Worm (Caenorhabditis elegans): ENCODE data around the gene tag-51.

The tag-51 gene

ce11 chrIII:872373-872772 is 18.4 kb downstream of the tag-51 start, which contains the start of the genes T24C4.3 and clc-20:
Gene T24C4.3 (minus strand): TSS chrIII:872473.
Gene clc-20 (plus strand): TSS chrIII:872583.
- TF ChIP-seq ceh-28 (tag; optimal IDR thresholded peaks at IDR 0.05) (no peak), aha-1 (tag) (peak; percentile 11)

DNA sequence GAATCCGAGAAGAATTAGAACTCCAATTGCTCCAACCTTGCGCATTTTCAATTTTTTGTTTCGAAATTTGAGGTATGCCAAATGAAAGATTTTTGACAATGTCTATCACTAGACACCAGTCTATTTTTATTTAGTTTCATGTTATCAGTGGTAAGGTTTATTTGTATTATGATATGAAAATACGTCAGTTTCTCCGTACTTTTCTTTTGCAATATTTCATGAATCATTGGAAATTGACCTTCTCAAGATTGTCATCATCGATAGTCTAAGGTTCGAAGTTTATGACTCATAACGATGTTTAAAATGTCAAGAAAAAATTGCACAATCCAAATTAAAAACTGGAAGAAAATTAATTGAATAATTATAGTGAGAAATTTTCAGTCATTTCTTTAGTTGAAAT is 19.4 kb downstream of the tag-51 start, which contains the start of gene clc-19:
Gene clc-19, minus strand, starts transcription at position 135 of the 400 bp plus-strand sequence.
- no peak for TF ChIP-seq snpc-1.2 (GFP tag; IDR thresholded peaks at IDR 0.05)
- TF ChIP-seq spr-1 (tag; optimal IDR thresholded peaks at IDR 0.05): no peak
- no peak for TF ChIP-seq F37D6.2 (tag; optimal IDR thresholded peaks at IDR 0.05)
- TF ChIP-seq duxl-1 (tag; optimal IDR thresholded peaks at IDR 0.05; ENCODE audit: poor library complexity): no peak
- TF ChIP-seq daf-12 (tag; optimal IDR thresholded peaks at IDR 0.05): no peak
- no peak for TF ChIP-seq nhr-76 (tag; optimal IDR thresholded peaks at IDR 0.05)
- peak; percentile 35; the same call in 1 of the 2 replicates for TF ChIP-seq dmd-6 (GFP tag; IDR thresholded peaks at IDR 0.05)
- no peak for TF ChIP-seq Y5F2A.4 (GFP tag; optimal IDR thresholded peaks at IDR 0.05)
- no peak for TF ChIP-seq nhr-77 (tag; optimal IDR thresholded peaks at IDR 0.05)
- TF ChIP-seq ceh-20 (GFP tag; IDR thresholded peaks at IDR 0.05): no peak
- no peak for TF ChIP-seq ZK546.5 (tag; optimal IDR thresholded peaks at IDR 0.05)
- peak; percentile 49 for TF ChIP-seq pqm-1 (tag; optimal IDR thresholded peaks at IDR 0.05)
- no peak for TF ChIP-seq lin-1 (GFP tag; IDR thresholded peaks at IDR 0.05)
- no peak for TF ChIP-seq ces-1 (GFP tag; optimal IDR thresholded peaks at IDR 0.05)
- peak; percentile 54 for TF ChIP-seq nhr-6 (tag; optimal IDR thresholded peaks at IDR 0.05)
- no peak for TF ChIP-seq Y48G9A.11 (GFP tag; IDR thresholded peaks at IDR 0.05)
- TF ChIP-seq nhr-111 (GFP tag; optimal IDR thresholded peaks at IDR 0.05): no peak
- TF ChIP-seq nhr-25 (tag; optimal IDR thresholded peaks at IDR 0.05; ENCODE audit: borderline replicate concordance, insufficient read depth): no peak
- TF ChIP-seq daf-16 (GFP tag; optimal IDR thresholded peaks at IDR 0.05): no peak
- TF ChIP-seq daf-16 (tag; optimal IDR thresholded peaks at IDR 0.05): peak; percentile 19
- TF ChIP-seq dpl-1 (GFP tag; optimal IDR thresholded peaks at IDR 0.05): no peak
- TF ChIP-seq dve-1 (tag; optimal IDR thresholded peaks at IDR 0.05; ENCODE audit: insufficient read depth): peak; percentile 31
- TF ChIP-seq jun-1 (tag; optimal IDR thresholded peaks at IDR 0.05): no peak
- TF ChIP-seq unc-62 (GFP tag; optimal IDR thresholded peaks at IDR 0.05 in 1 of 2): no peak
- no peak for TF ChIP-seq unc-62 (tag; optimal IDR thresholded peaks at IDR 0.05)
- TF ChIP-seq T20F7.1 (GFP tag; optimal IDR thresholded peaks at IDR 0.05): no peak

- TF ChIP-seq nhr-48 (tag; optimal IDR thresholded peaks at IDR 0.05) (no peak), hif-1 (tag; optimal IDR thresholded peaks at IDR 0.05) (no peak), duxl-1 (tag; optimal IDR thresholded peaks at IDR 0.05; ENCODE audit: poor library complexity) (no peak), pha-4 (GFP tag; IDR thresholded peaks at IDR 0.05) (no peak), pha-4 (tag; optimal IDR thresholded peaks at IDR 0.05) (no peak), T20F7.1 (GFP tag; optimal IDR thresholded peaks at IDR 0.05) (no peak), gei-8 (GFP tag; optimal IDR thresholded peaks at IDR 0.05) (no peak), lin-1 (GFP tag; IDR thresholded peaks at IDR 0.05) (no peak), nhr-28 (tag; optimal IDR thresholded peaks at IDR 0.05) (no peak), saeg-2 (GFP tag; IDR thresholded peaks at IDR 0.05) (no peak), lin-39 (tag; optimal IDR thresholded peaks at IDR 0.05) (no peak), madf-9 (GFP tag; conservative IDR thresholded peaks at IDR 0.05) (no peak), mdt-29 (GFP tag; IDR thresholded peaks at IDR 0.05) (no peak), ceh-44 (GFP tag; IDR thresholded peaks at IDR 0.05) (no peak)
Observed at ce11 chrIII:879634-880033, 25.6 kb downstream of the tag-51 start, which contains the start of the genes T24C4.5 and ucr-2.3. Gene T24C4.5 (minus strand): TSS chrIII:879734. Gene ucr-2.3 (plus strand): TSS chrIII:879860.
